Fruit fly (Drosophila melanogaster) whole organism, embryonic: Measurements from ENCODE around the gene dmGlut.

Source experiments
- Aef1 ChIP-seq: fragments of 200-800 bp; sonication (Bioruptor generic); IDR thresholded peaks from 3 replicates; pipeline ENCODE4 v1.3.6; 2022; ENCODE audit warnings: missing biosample characterization, missing genetic modification characterization
- CG10209 ChIP-seq: fragments of 200-800 bp; sonication (Bioruptor generic); optimal IDR thresholded peaks from 3 replicates; lab custom pipeline; 2017; ENCODE audit warnings: missing biosample characterization, mild to moderate bottlenecking, missing genetic modification characterization, missing genetic modification reagents
- CG10654 ChIP-seq: fragments of 200-800 bp; sonication (Bioruptor generic); optimal IDR thresholded peaks from 2 replicates; lab custom pipeline; 2016; ENCODE audit warnings: missing biosample characterization, missing genetic modification characterization
- CG11085 ChIP-seq: fragments of 200-800 bp; sonication (Bioruptor generic); IDR thresholded peaks from 2 replicates; pipeline ENCODE4 v1.3.6; 2022; ENCODE audit warnings: missing biosample characterization, missing genetic modification characterization
- CG12744 ChIP-seq: fragments of 200-800 bp; sonication (Bioruptor generic); optimal IDR thresholded peaks from 2 replicates; lab custom pipeline; 2016; ENCODE audit warnings: missing biosample characterization, missing genetic modification characterization
- CG13424 ChIP-seq: fragments of 200-800 bp; sonication (Bioruptor generic); optimal IDR thresholded peaks from 2 replicates; lab custom pipeline; 2019; ENCODE audit warnings: missing biosample characterization, mild to moderate bottlenecking, missing genetic modification characterization, moderate library complexity
- CG15479 ChIP-seq: fragments of 200-800 bp; sonication (Bioruptor generic); optimal IDR thresholded peaks from 3 replicates; lab custom pipeline; 2019; ENCODE audit warnings: missing biosample characterization, mild to moderate bottlenecking, missing genetic modification characterization, moderate library complexity
- CG15601 ChIP-seq: fragments of 200-800 bp; sonication (Bioruptor generic); optimal IDR thresholded peaks from 3 replicates; lab custom pipeline; 2019; ENCODE audit warnings: missing biosample characterization, mild to moderate bottlenecking, missing genetic modification characterization, moderate library complexity
- CG18262 ChIP-seq: fragments of 200-800 bp; optimal IDR thresholded peaks from 3 replicates; lab custom pipeline; 2019; ENCODE audit warnings: missing biosample characterization, mild to moderate bottlenecking, missing genetic modification characterization, moderate library complexity
- CG1832 ChIP-seq: fragments of 200-800 bp; sonication (Bioruptor generic); optimal IDR thresholded peaks from 2 replicates; lab custom pipeline; 2017; ENCODE audit warnings: missing biosample characterization, mild to moderate bottlenecking, missing genetic modification characterization, inconsistent platforms
- CG2199 ChIP-seq: fragments of 200-800 bp; sonication (Bioruptor generic); IDR thresholded peaks from 3 replicates; pipeline ENCODE4 v1.3.6; 2022; ENCODE audit warnings: missing biosample characterization, missing genetic modification characterization
- CG2712 ChIP-seq: fragments of 200-800 bp; optimal IDR thresholded peaks from 3 replicates; lab custom pipeline; 2019; ENCODE audit warnings: missing biosample characterization, mild to moderate bottlenecking, missing genetic modification characterization, moderate library complexity
- CG32772 ChIP-seq: fragments of 200-800 bp; sonication (Bioruptor generic); IDR thresholded peaks from 2 replicates; pipeline ENCODE4 v1.3.6; 2022; ENCODE audit warnings: missing biosample characterization, missing genetic modification characterization
- CG3995 ChIP-seq: fragments of 200-800 bp; sonication (Bioruptor generic); optimal IDR thresholded peaks from 3 replicates; lab custom pipeline; 2016; ENCODE audit warnings: missing biosample characterization, missing genetic modification characterization
- CG4282 ChIP-seq: fragments of 200-800 bp; sonication (Bioruptor generic); optimal IDR thresholded peaks from 2 replicates; lab custom pipeline; 2016; ENCODE audit warnings: missing biosample characterization, missing genetic modification characterization
- CG8478 ChIP-seq: fragments of >200 bp; optimal IDR thresholded peaks from 2 replicates; lab custom pipeline; 2018
- D ChIP-seq, 2 experiments: fragments of 200-800 bp in 1 of 2; fragments of >200 bp in 1 of 2; sonication (Bioruptor generic) in 1 of 2; optimal IDR thresholded peaks; 2 replicates in 1 of 2; 3 replicates in 1 of 2; lab custom pipeline; 2017; ENCODE audit warnings: mild to moderate bottlenecking in 1 of 2, missing biosample characterization in 1 of 2, missing genetic modification characterization in 1 of 2, missing genetic modification reagents in 1 of 2
- D19B ChIP-seq: fragments of 200-800 bp; sonication (Bioruptor generic); optimal IDR thresholded peaks from 2 replicates; lab custom pipeline; 2017; ENCODE audit warnings: missing biosample characterization, mild to moderate bottlenecking, missing genetic modification characterization
- Ets65A ChIP-seq: fragments of 200-800 bp; sonication (Bioruptor generic); peaks from one replicate; lab custom pipeline; 2016; ENCODE audit warnings: missing biosample characterization, missing genetic modification characterization
- Fer1 ChIP-seq: fragments of 200-800 bp; sonication (Bioruptor generic); optimal IDR thresholded peaks from 2 replicates; lab custom pipeline; 2017; ENCODE audit warnings: missing biosample characterization, mild to moderate bottlenecking, missing genetic modification characterization
- Hr51 ChIP-seq, 2 experiments: fragments of 200-800 bp; sonication (Bioruptor generic); optimal IDR thresholded peaks; 2 replicates in 1 of 2; 3 replicates in 1 of 2; lab custom pipeline; 2016 to 2018; ENCODE audit warnings: missing biosample characterization in 2 of 2, missing genetic modification characterization in 2 of 2, mild to moderate bottlenecking in 1 of 2, moderate library complexity in 1 of 2
- Max ChIP-seq: fragments of 200-800 bp; sonication (Bioruptor generic); optimal IDR thresholded peaks from 2 replicates; lab custom pipeline; 2016; ENCODE audit warnings: missing biosample characterization, mild to moderate bottlenecking, missing genetic modification characterization
- NC2α ChIP-seq: fragments of 200-800 bp; sonication (Bioruptor generic); optimal IDR thresholded peaks from 2 replicates; lab custom pipeline; 2016; ENCODE audit warnings: missing biosample characterization, missing genetic modification characterization
- Nf-YB ChIP-seq: fragments of 200-800 bp; sonication (Bioruptor generic); optimal IDR thresholded peaks from 3 replicates; lab custom pipeline; 2019; ENCODE audit warnings: missing biosample characterization, mild to moderate bottlenecking, missing genetic modification characterization, moderate library complexity
- Nf-YC ChIP-seq: fragments of 200-800 bp; optimal IDR thresholded peaks from 3 replicates; lab custom pipeline; 2019; ENCODE audit warnings: missing biosample characterization, mild to moderate bottlenecking, missing genetic modification characterization, moderate library complexity
- Ptx1 ChIP-seq: fragments of 200-800 bp; sonication (Bioruptor generic); IDR thresholded peaks from 2 replicates; pipeline ENCODE4 v1.3.6; 2022; ENCODE audit warnings: missing biosample characterization, missing genetic modification characterization
- Xbp1 ChIP-seq: fragments of 200-800 bp; sonication (Bioruptor generic); optimal IDR thresholded peaks from 3 replicates; lab custom pipeline; 2016; ENCODE audit warnings: missing biosample characterization, mild to moderate bottlenecking, missing genetic modification characterization
- cad ChIP-seq: fragments of >200 bp; optimal IDR thresholded peaks from 2 replicates; lab custom pipeline; 2017; ENCODE audit warnings: missing biosample characterization, missing genetic modification characterization
- dati ChIP-seq: fragments of 200-800 bp; sonication (Bioruptor generic); IDR thresholded peaks from 2 replicates; pipeline ENCODE4 v1.3.6; 2022; ENCODE audit warnings: missing biosample characterization, missing genetic modification characterization
- dimm ChIP-seq: fragments of 200-800 bp; sonication (Bioruptor generic); IDR thresholded peaks from 2 replicates; pipeline ENCODE4 v1.3.6; 2022; ENCODE audit warnings: missing biosample characterization, missing genetic modification characterization
- exex ChIP-seq: fragments of 200-800 bp; sonication (Bioruptor generic); optimal IDR thresholded peaks from 4 replicates; lab custom pipeline; 2018; ENCODE audit warnings: missing biosample characterization, mild to moderate bottlenecking, missing genetic modification characterization, moderate library complexity
- eyg ChIP-seq: fragments of 200-800 bp; sonication (Bioruptor generic); optimal IDR thresholded peaks from 3 replicates; lab custom pipeline; 2016; ENCODE audit warnings: missing biosample characterization, missing genetic modification characterization
- gce ChIP-seq: fragments of 200-800 bp; sonication (Bioruptor generic); IDR thresholded peaks from 3 replicates; pipeline ENCODE4 v1.3.6; 2022; ENCODE audit warnings: missing biosample characterization, missing genetic modification characterization
- hb ChIP-seq: fragments of 200-800 bp; sonication (Bioruptor generic); IDR thresholded peaks from 3 replicates; pipeline ENCODE4 v1.3.6; 2022; ENCODE audit warnings: missing biosample characterization, missing genetic modification characterization; ENCODE audit not compliant: partially characterized antibody
- kay ChIP-seq: fragments of 200-800 bp; sonication (Bioruptor generic); optimal IDR thresholded peaks from 2 replicates; lab custom pipeline; 2016; ENCODE audit warnings: missing biosample characterization, missing genetic modification characterization
- ken ChIP-seq: fragments of 200-800 bp; sonication (Bioruptor generic); IDR thresholded peaks from 3 replicates; pipeline ENCODE4 v1.3.6; 2022; ENCODE audit warnings: missing biosample characterization, missing genetic modification characterization
- lmd ChIP-seq: fragments of 200-800 bp; sonication (Bioruptor generic); IDR thresholded peaks from 2 replicates; pipeline ENCODE4 v1.3.6; 2022; ENCODE audit warnings: missing biosample characterization, missing genetic modification characterization
- mirr ChIP-seq: fragments of 200-800 bp; sonication (Bioruptor generic); optimal IDR thresholded peaks from 3 replicates; lab custom pipeline; 2018; ENCODE audit warnings: missing biosample characterization, mild to moderate bottlenecking, missing genetic modification characterization
- onecut ChIP-seq: fragments of 200-800 bp; sonication (Bioruptor generic); IDR thresholded peaks from 2 replicates; pipeline ENCODE4 v1.3.6; 2022; ENCODE audit warnings: missing biosample characterization, missing genetic modification characterization
- otp ChIP-seq: fragments of 200-800 bp; sonication (Bioruptor generic); IDR thresholded peaks from 3 replicates; pipeline ENCODE4, ENCODE4 v1.3.6; 2022; ENCODE audit warnings: missing biosample characterization, missing genetic modification characterization
- prd ChIP-seq, 3 experiments: fragments of >200 bp in 2 of 3; fragments of 200-800 bp in 1 of 3; sonication (Bioruptor generic) in 1 of 3; optimal IDR thresholded peaks in 2 of 3; IDR thresholded peaks in 1 of 3; 2 replicates in 2 of 3; 3 replicates in 1 of 3; pipeline versions ENCODE4 v1.3.6 to Lab custom; 2017 to 2022; ENCODE audit warnings: missing biosample characterization in 1 of 3, missing genetic modification characterization in 1 of 3
- sens ChIP-seq: fragments of 200-800 bp; sonication (Bioruptor generic); peaks from one replicate; lab custom pipeline; 2016; ENCODE audit warnings: missing biosample characterization, missing genetic modification characterization
- tap ChIP-seq: fragments of 200-800 bp; optimal IDR thresholded peaks from 3 replicates; lab custom pipeline; 2019; ENCODE audit warnings: missing biosample characterization, mild to moderate bottlenecking, missing genetic modification characterization, moderate library complexity
- tll ChIP-seq, 2 experiments: fragments of 200-800 bp in 1 of 2; fragments of >200 bp in 1 of 2; sonication (Bioruptor generic) in 1 of 2; optimal IDR thresholded peaks; 2 replicates each; lab custom pipeline; 2017 to 2019; ENCODE audit warnings: missing biosample characterization in 2 of 2, missing genetic modification characterization in 2 of 2, mild to moderate bottlenecking in 1 of 2, moderate library complexity in 1 of 2
- tup ChIP-seq: fragments of 200-800 bp; sonication (Bioruptor generic); optimal IDR thresholded peaks from 2 replicates; lab custom pipeline; 2016; ENCODE audit warnings: missing biosample characterization, mild to moderate bottlenecking, missing genetic modification characterization, moderate library complexity
- twi ChIP-seq: fragments of 200-800 bp; optimal IDR thresholded peaks from 2 replicates; lab custom pipeline; 2019; ENCODE audit warnings: missing biosample characterization, mild to moderate bottlenecking, missing genetic modification characterization, moderate library complexity
- vnd ChIP-seq: fragments of 200-800 bp; sonication (Bioruptor generic); IDR thresholded peaks from 3 replicates; pipeline ENCODE4 v1.3.6; 2022; ENCODE audit warnings: missing biosample characterization, missing genetic modification characterization; ENCODE audit not compliant: partially characterized antibody
- zen ChIP-seq: fragments of 200-800 bp; sonication (Bioruptor generic); optimal IDR thresholded peaks from 3 replicates; lab custom pipeline; 2018; ENCODE audit warnings: missing biosample characterization, mild to moderate bottlenecking, missing genetic modification characterization, moderate library complexity

dmGlut gene

dm6 chr2L:12078695-12079094 lies 51.5 kb downstream of the dmGlut start:
- TF ChIP-seq gce: no peak
- TF ChIP-seq dimm: no peak
- TF ChIP-seq Ets65A (GFP tag; lab: Kevin White, UChicago): peak; percentile 93
- no peak for TF ChIP-seq exex
- peak; percentile 45 for TF ChIP-seq Ptx1 (GFP tag; lab: Robert Waterston, UW)
- TF ChIP-seq CG13424 (tag; lab: Kevin White, UChicago): no peak
- TF ChIP-seq Hr51 (GFP tag; optimal IDR thresholded peaks at IDR 0.05; lab: Kevin White, UChicago): no peak
- TF ChIP-seq mirr (GFP tag; lab: Kevin White, UChicago): no peak
- TF ChIP-seq tap (tag; lab: Kevin White, UChicago): no peak
- no peak for TF ChIP-seq CG10209 (GFP tag; lab: Kevin White, UChicago)
- TF ChIP-seq CG18262 (tag; lab: Kevin White, UChicago): peak; percentile 33
- TF ChIP-seq kay: no peak
- peak; percentile 4 for TF ChIP-seq CG2712 (tag; lab: Kevin White, UChicago)
- TF ChIP-seq lmd (GFP tag; lab: Robert Waterston, UW): peak; percentile 25; the same call in 1 of the 2 replicates
- TF ChIP-seq tup: no peak
- TF ChIP-seq hb: no peak
- no peak for TF ChIP-seq CG11085
- no peak for TF ChIP-seq Fer1 (GFP tag; lab: Kevin White, UChicago)
- no peak for TF ChIP-seq eyg
- peak; percentile 56 for TF ChIP-seq sens (GFP tag; lab: Kevin White, UChicago)

- TF ChIP-seq cad (GFP tag; lab: Kevin White, UChicago) (peak; percentile 54), twi (tag; lab: Kevin White, UChicago) (peak; percentile 49), Nf-YB (GFP tag; lab: Kevin White, UChicago) (peak; percentile 34), CG15479 (GFP tag; lab: Kevin White, UChicago) (peak; percentile 26), D (optimal IDR thresholded peaks at IDR 0.05; lab: Kevin White, UChicago) (peak; percentile 87), D (GFP tag; optimal IDR thresholded peaks at IDR 0.05; lab: Kevin White, UChicago) (no peak), tll (GFP tag; optimal IDR thresholded peaks at IDR 0.05; lab: Kevin White, UChicago) (peak in 1 of 2 experiments; percentile 70), Ets65A (GFP tag; lab: Kevin White, UChicago) (peak; percentile 48), CG18262 (tag; lab: Kevin White, UChicago) (no peak), CG8478 (peak; percentile 71), prd (optimal IDR thresholded peaks at IDR 0.05; lab: Kevin White, UChicago) (no peak), prd (GFP tag; IDR thresholded peaks at IDR 0.05; lab: Robert Waterston, UW) (peak; percentile 85), D19B (GFP tag; lab: Kevin White, UChicago) (no peak), CG32772 (0 out of 2 replicates have a peak, but pooled peaks have one; percentile 19), CG1832 (GFP tag; lab: Kevin White, UChicago) (peak; percentile 19), CG3995 (GFP tag; lab: Kevin White, UChicago) (no peak), Nf-YC (tag; lab: Kevin White, UChicago) (peak; percentile 53), zen (tag; lab: Kevin White, UChicago) (peak; percentile 96)
- TF ChIP-seq, all 482 proteins: peak for 13
Observed at dm6 chr2L:12079827-12080381, 52.7 kb downstream of the dmGlut start.

- no peak for TF ChIP-seq onecut (GFP tag; lab: Robert Waterston, UW)
- no peak for TF ChIP-seq CG4282
- no peak for TF ChIP-seq ken
- TF ChIP-seq CG2199: 0 out of 3 replicates have a peak, but pooled peaks have one; percentile 16
- no peak for TF ChIP-seq Aef1
- no peak for TF ChIP-seq NC2α (GFP tag; lab: Kevin White, UChicago)
- TF ChIP-seq otp (GFP tag; lab: Robert Waterston, UW): no peak
- TF ChIP-seq CG12744 (GFP tag; lab: Kevin White, UChicago): no peak
- peak; percentile 37 for TF ChIP-seq Ets65A (GFP tag; lab: Kevin White, UChicago)
- no peak for TF ChIP-seq CG15601 (tag; lab: Kevin White, UChicago)
- TF ChIP-seq vnd (GFP tag; lab: Robert Waterston, UW): no peak
- TF ChIP-seq Max (GFP tag; lab: Kevin White, UChicago): no peak
- no peak for TF ChIP-seq CG10654 (GFP tag; lab: Kevin White, UChicago)
- peak; percentile 100 for TF ChIP-seq cad (GFP tag; lab: Kevin White, UChicago)
- TF ChIP-seq dati: no peak
- no peak for TF ChIP-seq Xbp1 (GFP tag; lab: Kevin White, UChicago)
Observed at dm6 chr2L:12081118-12081665, 54.0 kb downstream of the dmGlut start.
